Worm (Caenorhabditis elegans): ENCODE data around the gene Y50D4A.4.

- TF ChIP-seq unc-130 (GFP tag; optimal IDR thresholded peaks at IDR 0.05) (no peak), snpc-4 (GFP tag; optimal IDR thresholded peaks at IDR 0.05) (no peak), snpc-4 (tag; optimal IDR thresholded peaks at IDR 0.05) (no peak), pbrm-1 (GFP tag; IDR thresholded peaks at IDR 0.05) (no peak), ztf-26 (tag; optimal IDR thresholded peaks at IDR 0.05) (no peak), mxl-1 (tag; optimal IDR thresholded peaks at IDR 0.05) (no peak), lin-40 (tag; optimal IDR thresholded peaks at IDR 0.05) (no peak), dpff-1 (tag; optimal IDR thresholded peaks at IDR 0.05) (no peak), dpl-1 (GFP tag; optimal IDR thresholded peaks at IDR 0.05) (no peak), xnd-1 (tag; optimal IDR thresholded peaks at IDR 0.05) (no peak), ets-4 (GFP tag; optimal IDR thresholded peaks at IDR 0.05) (no peak), aptf-3 (GFP tag; IDR thresholded peaks at IDR 0.05) (no peak), ama-1 (optimal IDR thresholded peaks at IDR 0.05) (no peak), ama-1 (GFP tag; optimal IDR thresholded peaks at IDR 0.05) (no peak), bed-1 (GFP tag; IDR thresholded peaks at IDR 0.05) (no peak), C17E4.6 (GFP tag; IDR thresholded peaks at IDR 0.05) (no peak)
Observed at ce11 chrV:1235355-1235754, 39.4 kb upstream of the Y50D4A.4 start, which contains the start of gene madd-2.

Measured in whole organism, young adult.